Worm (Caenorhabditis elegans) whole organism, L4/young adult: ENCODE measurements around the gene T01G6.1.

Experiments used
- W03F9.2 ChIP-seq: fragments of 150-350 bp; optimal IDR thresholded peaks from 2 replicates; lab custom pipeline; 2014; ENCODE audit warnings: missing biosample characterization, missing genetic modification characterization
- dao-5 ChIP-seq: sonication (generic microtip); optimal IDR thresholded peaks from 2 replicates; lab custom pipeline; 2016; ENCODE audit warnings: missing genotype, missing genetic modification characterization, moderate library complexity, missing compliant biosample characterization
- him-1 ChIP-seq: sonication (generic microtip); optimal IDR thresholded peaks from 2 replicates; lab custom pipeline; 2016; ENCODE audit warnings: missing genotype, missing genetic modification reagents, missing genetic modification characterization, missing compliant biosample characterization

T01G6.1 gene

ce11 chrV:477664-478212, 19.8 kb upstream of the T01G6.1 start, which contains the start of gene nhr-55:
TSS of gene nhr-55 (plus strand) at chrV:478162.
- TF ChIP-seq W03F9.2 (tag; lab: Kevin White, UChicago), result no peak
- no peak for TF ChIP-seq him-1
- no peak for TF ChIP-seq dao-5 (tag; lab: Kevin White, UChicago)

ce11 chrV:479046-479445, 18.5 kb upstream of the T01G6.1 start:
- no peak for TF ChIP-seq W03F9.2 (tag; lab: Kevin White, UChicago)
- no peak for TF ChIP-seq him-1
- no peak for TF ChIP-seq dao-5 (tag; lab: Kevin White, UChicago)

- TF ChIP-seq W03F9.2 (tag; lab: Kevin White, UChicago) (no peak), him-1 (no peak), dao-5 (tag; lab: Kevin White, UChicago) (no peak)
Measured at ce11 chrV:482860-483259, 14.6 kb upstream of the T01G6.1 start.

- TF ChIP-seq him-1, result no peak
- no peak for TF ChIP-seq dao-5 (tag; lab: Kevin White, UChicago)
- TF ChIP-seq W03F9.2 (tag; lab: Kevin White, UChicago), result no peak
Measured at ce11 chrV:483289-483795, 14.2 kb upstream of the T01G6.1 start, which contains the start of gene nhr-130. TSS of gene nhr-130 (minus strand) at chrV:483339.

ce11 chrV:484285-484890, 13.1 kb upstream of the T01G6.1 start, which contains the start of gene nhr-212:
TSS of gene nhr-212 (plus strand) at chrV:484857.
- no peak for TF ChIP-seq W03F9.2 (tag; lab: Kevin White, UChicago)
- no peak for TF ChIP-seq dao-5 (tag; lab: Kevin White, UChicago)
- no peak for TF ChIP-seq him-1

ce11 chrV:486684-487083, 10.8 kb upstream of the T01G6.1 start, which contains the start of gene nhr-211:
TSS of gene nhr-211 (plus strand) at chrV:486984.
- TF ChIP-seq dao-5 (tag; lab: Kevin White, UChicago) (no peak), W03F9.2 (tag; lab: Kevin White, UChicago) (no peak)

ce11 chrV:487980-488379, 9.5 kb upstream of the T01G6.1 start:
- no peak for TF ChIP-seq him-1

- TF ChIP-seq him-1 (no peak), dao-5 (tag; lab: Kevin White, UChicago) (no peak)
Measured at ce11 chrV:489320-489719, 8.2 kb upstream of the T01G6.1 start, which contains the start of gene nhr-106. TSS of gene nhr-106 (plus strand) at chrV:489620.

- TF ChIP-seq W03F9.2 (tag; lab: Kevin White, UChicago) (no peak), him-1 (no peak), dao-5 (tag; lab: Kevin White, UChicago) (no peak)
Measured at ce11 chrV:491432-491831, 6.1 kb upstream of the T01G6.1 start, which contains the start of gene str-196. TSS of gene str-196 (plus strand) at chrV:491732.

- TF ChIP-seq him-1, result no peak
- no peak for TF ChIP-seq W03F9.2 (tag; lab: Kevin White, UChicago)
- no peak for TF ChIP-seq dao-5 (tag; lab: Kevin White, UChicago)
Measured at ce11 chrV:494284-494683, 3.2 kb upstream of the T01G6.1 start, which contains the start of gene nhr-131. TSS of gene nhr-131 (plus strand) at chrV:494370.

ce11 chrV:500535-500934, 3.0 kb downstream of the T01G6.1 start:
- TF ChIP-seq dao-5 (tag; lab: Kevin White, UChicago) (no peak), him-1 (no peak), W03F9.2 (tag; lab: Kevin White, UChicago) (no peak)

ce11 chrV:501230-501629, 3.7 kb downstream of the T01G6.1 start, which contains the start of gene str-256:
TSS of gene str-256 (minus strand) at chrV:501330.
- TF ChIP-seq him-1, result no peak
- TF ChIP-seq W03F9.2 (tag; lab: Kevin White, UChicago), result no peak
- TF ChIP-seq dao-5 (tag; lab: Kevin White, UChicago), result no peak

ce11 chrV:502803-503273, 5.3 kb downstream of the T01G6.1 start, which contains the start of gene T01G6.10:
TSS of gene T01G6.10 (minus strand) at chrV:503223.
- TF ChIP-seq him-1, result no peak
- TF ChIP-seq dao-5 (tag; lab: Kevin White, UChicago), result no peak
- no peak for TF ChIP-seq W03F9.2 (tag; lab: Kevin White, UChicago)

ce11 chrV:503728-504127, 6.2 kb downstream of the T01G6.1 start, which contains the start of gene srlf-35:
TSS of gene srlf-35 (plus strand) at chrV:504028.
- TF ChIP-seq him-1, result no peak
